Worm (Caenorhabditis elegans): ENCODE measurements around the gene mdt-15.

Gene mdt-15

ce11 chrIII:5838159-5839046, 4.9 kb upstream of the mdt-15 start (continued):
- TF ChIP-seq snpc-4 (GFP tag; optimal IDR thresholded peaks at IDR 0.05) = no peak
- TF ChIP-seq snpc-4 (tag; optimal IDR thresholded peaks at IDR 0.05) = peak in 1 of 4 experiments; percentile 33
- TF ChIP-seq hmg-20 (GFP tag; IDR thresholded peaks at IDR 0.05) = no peak
- TF ChIP-seq nhr-90 (tag; optimal IDR thresholded peaks at IDR 0.05) = peak; percentile 19
- no peak for TF ChIP-seq gei-17 (GFP tag; optimal IDR thresholded peaks at IDR 0.05)
- TF ChIP-seq attf-5 (GFP tag; optimal IDR thresholded peaks at IDR 0.05) = peak; percentile 3
- no peak for TF ChIP-seq ceh-100 (GFP tag; IDR thresholded peaks at IDR 0.05)
- no peak for TF ChIP-seq pbrm-1 (GFP tag; IDR thresholded peaks at IDR 0.05)
- no peak for TF ChIP-seq ztf-18 (tag; optimal IDR thresholded peaks at IDR 0.05)
- TF ChIP-seq F39B2.1 (GFP tag; IDR thresholded peaks at IDR 0.05) = no peak
- TF ChIP-seq ceh-91 (GFP tag; IDR thresholded peaks at IDR 0.05) = no peak
- TF ChIP-seq ztf-28 (GFP tag; IDR thresholded peaks at IDR 0.05) = no peak
- peak; percentile 60; the same call in 1 of the 2 replicates for TF ChIP-seq nfyb-1 (GFP tag; IDR thresholded peaks at IDR 0.05)
- no peak for TF ChIP-seq zim-3 (tag; optimal IDR thresholded peaks at IDR 0.05)
- TF ChIP-seq F23B12.7 (tag; optimal IDR thresholded peaks at IDR 0.05; ENCODE audit: insufficient read depth) = peak; percentile 29
- TF ChIP-seq atf-7 (tag; optimal IDR thresholded peaks at IDR 0.05) = peak; percentile 53
- no peak for TF ChIP-seq zfh-2 (GFP tag; conservative IDR thresholded peaks at IDR 0.05)
- TF ChIP-seq hrde-1 (tag; optimal IDR thresholded peaks at IDR 0.05; ENCODE audit: borderline replicate concordance) = no peak

ce11 chrIII:5836816-5837215, 3.3 kb upstream of the mdt-15 start, which contains the start of gene W04D12.1:
W04D12.1 (plus strand) TSS chrIII:5836926.
- no peak for TF ChIP-seq aptf-2 (GFP tag; conservative IDR thresholded peaks at IDR 0.05)
- TF ChIP-seq hmg-1.2 (GFP tag; IDR thresholded peaks at IDR 0.05) = peak; percentile 58; the same call in 1 of the 2 replicates

- no peak for TF ChIP-seq mcd-1 (GFP tag; IDR thresholded peaks at IDR 0.05)
- no peak for TF ChIP-seq mes-4 (tag; optimal IDR thresholded peaks at IDR 0.05)
- TF ChIP-seq madf-3 (GFP tag; IDR thresholded peaks at IDR 0.05) = no peak
- TF ChIP-seq pha-4 (tag; optimal IDR thresholded peaks at IDR 0.05) = no peak
- TF ChIP-seq F37B4.10 (GFP tag; IDR thresholded peaks at IDR 0.05) = 0 out of 2 replicates have a peak, but pooled peaks have one; percentile 28
- TF ChIP-seq F39B2.1 (GFP tag; IDR thresholded peaks at IDR 0.05) = no peak
- TF ChIP-seq hmg-1.2 (GFP tag; IDR thresholded peaks at IDR 0.05) = peak; percentile 28; the same call in 1 of the 2 replicates
- TF ChIP-seq mel-28 (tag; optimal IDR thresholded peaks at IDR 0.05; ENCODE audit: borderline replicate concordance) = no peak
- TF ChIP-seq fkh-3 (tag; optimal IDR thresholded peaks at IDR 0.05) = no peak
- no peak for TF ChIP-seq dpff-1 (tag; optimal IDR thresholded peaks at IDR 0.05)
- no peak for TF ChIP-seq Y95B8A.8 (GFP tag; IDR thresholded peaks at IDR 0.05)
- TF ChIP-seq D2030.7 (GFP tag; IDR thresholded peaks at IDR 0.05) = no peak
- TF ChIP-seq let-526 (GFP tag; IDR thresholded peaks at IDR 0.05) = 0 out of 2 replicates have a peak, but pooled peaks have one; percentile 6
Measured at ce11 chrIII:5836261-5836660, 2.7 kb upstream of the mdt-15 start.

ce11 chrIII:5835163-5835871, 1.8 kb upstream of the mdt-15 start:
- TF ChIP-seq nhr-80 (tag; optimal IDR thresholded peaks at IDR 0.05) = peak; percentile 87
- no peak for TF ChIP-seq cebp-1 (GFP tag; IDR thresholded peaks at IDR 0.05)
- TF ChIP-seq cebp-1 (tag; optimal IDR thresholded peaks at IDR 0.05) = peak; percentile 24
- TF ChIP-seq ZK185.1 (tag; optimal IDR thresholded peaks at IDR 0.05; ENCODE audit: poor library complexity, severe bottlenecking) = peak; percentile 36
- peak; percentile 8 for TF ChIP-seq lin-54 (GFP tag; optimal IDR thresholded peaks at IDR 0.05)
- TF ChIP-seq tlf-1 (GFP tag; optimal IDR thresholded peaks at IDR 0.05) = no peak
- TF ChIP-seq Y56A3A.18 (GFP tag; IDR thresholded peaks at IDR 0.05) = no peak
- peak; percentile 35 for TF ChIP-seq ztf-26 (tag; optimal IDR thresholded peaks at IDR 0.05)
- no peak for TF ChIP-seq Y53F4B.3 (GFP tag; IDR thresholded peaks at IDR 0.05)
- TF ChIP-seq athp-1 (tag; optimal IDR thresholded peaks at IDR 0.05) = no peak
- 0 out of 2 replicates have a peak, but pooled peaks have one; percentile 17 for TF ChIP-seq dox-1 (GFP tag; IDR thresholded peaks at IDR 0.05)
- TF ChIP-seq zfh-2 (GFP tag; conservative IDR thresholded peaks at IDR 0.05) = peak; percentile 69

All from whole organism, young adult.